Fruit fly (Drosophila melanogaster): Measurements from ENCODE around the gene ss.

ss gene

dm6 chr3R:16442937-16443336 is 39.4 kb upstream of the ss start, which contains the start of the genes Ttc1 and CG14882 (continued):
- TF ChIP-seq Sox14 (GFP tag; optimal IDR thresholded peaks at IDR 0.05) (peak; percentile 90), salr (GFP tag; optimal IDR thresholded peaks at IDR 0.05) (peak; percentile 29 to 81), CG11294 (GFP tag; IDR thresholded peaks at IDR 0.05) (peak; percentile 72), CG10631 (GFP tag; optimal IDR thresholded peaks at IDR 0.05) (no peak), Hr4 (GFP tag; optimal IDR thresholded peaks at IDR 0.05) (no peak), fkh (GFP tag; optimal IDR thresholded peaks at IDR 0.05) (no peak), CG6163 (GFP tag; IDR thresholded peaks at IDR 0.05) (peak; percentile 89), CG6808 (GFP tag; optimal IDR thresholded peaks at IDR 0.05) (no peak), Hr39 (GFP tag; optimal IDR thresholded peaks at IDR 0.05) (peak; percentile 87), acj6 (GFP tag; optimal IDR thresholded peaks at IDR 0.05) (peak; percentile 89), Blimp-1 (GFP tag; optimal IDR thresholded peaks at IDR 0.05) (no peak), dac (GFP tag; optimal IDR thresholded peaks at IDR 0.05) (no peak), dsx (GFP tag; optimal IDR thresholded peaks at IDR 0.05; ENCODE audit: poor library complexity, severe bottlenecking) (peak; percentile 81), CG7368 (GFP tag; optimal IDR thresholded peaks at IDR 0.05) (no peak), Eip75B (GFP tag; optimal IDR thresholded peaks at IDR 0.05) (peak; percentile 90), Hr38 (GFP tag; optimal IDR thresholded peaks at IDR 0.05) (no peak), CG6276 (GFP tag; optimal IDR thresholded peaks at IDR 0.05) (no peak), CG6854 (GFP tag; optimal IDR thresholded peaks at IDR 0.05) (no peak), topi (GFP tag; optimal IDR thresholded peaks at IDR 0.05) (peak; percentile 87), esn (GFP tag; optimal IDR thresholded peaks at IDR 0.05) (peak; percentile 92), pdm3 (GFP tag; optimal IDR thresholded peaks at IDR 0.05) (no peak), CG16779 (tag; optimal IDR thresholded peaks at IDR 0.05) (no peak), CG11902 (GFP tag; optimal IDR thresholded peaks at IDR 0.05) (no peak), lz (GFP tag; optimal IDR thresholded peaks at IDR 0.05) (peak; percentile 88), net (GFP tag; optimal IDR thresholded peaks at IDR 0.05) (peak; percentile 88)

- TF ChIP-seq fkh (GFP tag; optimal IDR thresholded peaks at IDR 0.05): no peak
- peak; percentile 4 for TF ChIP-seq vri (GFP tag; optimal IDR thresholded peaks at IDR 0.05)
- TF ChIP-seq CG9139 (GFP tag; optimal IDR thresholded peaks at IDR 0.05): no peak
- peak; percentile 42 for TF ChIP-seq dsx (GFP tag; optimal IDR thresholded peaks at IDR 0.05; ENCODE audit: poor library complexity, severe bottlenecking)
- no peak for TF ChIP-seq CG6276 (GFP tag; optimal IDR thresholded peaks at IDR 0.05)
- TF ChIP-seq achi (GFP tag; optimal IDR thresholded peaks at IDR 0.05): peak; percentile 98
- no peak for TF ChIP-seq CG34406 (GFP tag; optimal IDR thresholded peaks at IDR 0.05)
- no peak for TF ChIP-seq Ets21C (GFP tag; optimal IDR thresholded peaks at IDR 0.05)
- TF ChIP-seq Hr4 (GFP tag; optimal IDR thresholded peaks at IDR 0.05): no peak
- no peak for TF ChIP-seq Eip75B (GFP tag; optimal IDR thresholded peaks at IDR 0.05)
- no peak for TF ChIP-seq Smox (GFP tag; optimal IDR thresholded peaks at IDR 0.05)
- TF ChIP-seq esn (GFP tag; optimal IDR thresholded peaks at IDR 0.05): peak; percentile 34
- TF ChIP-seq CG7368 (GFP tag; optimal IDR thresholded peaks at IDR 0.05): no peak
- TF ChIP-seq OdsH (GFP tag; optimal IDR thresholded peaks at IDR 0.05): no peak
- TF ChIP-seq CG6854 (GFP tag; optimal IDR thresholded peaks at IDR 0.05): peak; percentile 5
- TF ChIP-seq lz (GFP tag; optimal IDR thresholded peaks at IDR 0.05): peak; percentile 14
- TF ChIP-seq CG10669 (GFP tag; optimal IDR thresholded peaks at IDR 0.05): no peak
- TF ChIP-seq Eip78C (GFP tag): peak; percentile 53
- peak; percentile 3 for TF ChIP-seq CG31627 (GFP tag; optimal IDR thresholded peaks at IDR 0.05)
- TF ChIP-seq cyc (GFP tag; optimal IDR thresholded peaks at IDR 0.05): peak; percentile 3
- no peak for TF ChIP-seq CG1621 (tag; optimal IDR thresholded peaks at IDR 0.05)
These were observed 38.0 kb upstream of the ss start, which contains the start of gene ema for dm6 chr3R:16441367-16441923. TSS of gene ema (minus strand) at chr3R:16441661.

dm6 chr3R:16436374-16437037 is 33.0 kb upstream of the ss start, which contains the start of gene mRpS33:
TSS of gene mRpS33 (minus strand) at chr3R:16436597.
- TF ChIP-seq CG9139 (GFP tag; optimal IDR thresholded peaks at IDR 0.05) (no peak), vri (GFP tag; optimal IDR thresholded peaks at IDR 0.05) (peak; percentile 49), Eip78C (GFP tag) (peak; percentile 16), CG10631 (GFP tag; optimal IDR thresholded peaks at IDR 0.05) (no peak)

Data from whole organism, prepupa.